Worm (Caenorhabditis elegans) whole organism, young adult: ENCODE measurements around the gene tax-6.

ENCODE experiments used
- B0261.1 ChIP-seq: sonication (generic microtip); optimal IDR thresholded peaks from 2 replicates; lab custom pipeline; 2016; ENCODE audit warnings: mild to moderate bottlenecking, missing genetic modification characterization, moderate library complexity, missing compliant biosample characterization
- C06A6.2 ChIP-seq: fragments of 200-800 bp; sonication (Bioruptor generic); conservative IDR thresholded peaks from 2 replicates; pipeline ENCODE4 v1.3.6; 2022; ENCODE audit warnings: missing genetic modification characterization, missing compliant biosample characterization
- C17E4.6 ChIP-seq: fragments of 200-800 bp; sonication (Bioruptor generic); IDR thresholded peaks from 2 replicates; pipeline ENCODE4 v1.3.6; 2022; ENCODE audit warnings: missing genetic modification reagents, missing genetic modification characterization, missing compliant biosample characterization
- F22D6.2 ChIP-seq: sonication (generic microtip); optimal IDR thresholded peaks from 2 replicates; lab custom pipeline; 2016; ENCODE audit warnings: mild to moderate bottlenecking, missing genetic modification characterization, missing compliant biosample characterization
- F37B4.10 ChIP-seq: fragments of 200-800 bp; sonication (Bioruptor generic); IDR thresholded peaks from 2 replicates; pipeline ENCODE4 v1.3.6; 2022; ENCODE audit warnings: missing genetic modification characterization, missing compliant biosample characterization
- F57C9.4 ChIP-seq: sonication (generic microtip); optimal IDR thresholded peaks from 2 replicates; lab custom pipeline; 2017; ENCODE audit warnings: mild to moderate bottlenecking, missing genetic modification characterization, missing compliant biosample characterization
- K12H6.12 ChIP-seq: fragments of 200-800 bp; sonication (Bioruptor generic); optimal IDR thresholded peaks from 2 replicates; lab custom pipeline; 2018; ENCODE audit warnings: mild to moderate bottlenecking, missing genetic modification characterization, missing compliant biosample characterization
- Y95B8A.8 ChIP-seq: fragments of 200-800 bp; sonication (Bioruptor generic); IDR thresholded peaks from 2 replicates; pipeline ENCODE4 v1.3.6; 2022; ENCODE audit warnings: missing genetic modification reagents, missing genetic modification characterization, missing compliant biosample characterization
- atf-7 ChIP-seq: sonication (generic microtip); optimal IDR thresholded peaks from 2 replicates; lab custom pipeline; 2017; ENCODE audit warnings: mild to moderate bottlenecking, missing genetic modification characterization, missing compliant biosample characterization
- attf-3 ChIP-seq: fragments of 200-800 bp; sonication (Bioruptor generic); conservative IDR thresholded peaks from 2 replicates; pipeline ENCODE4 v1.3.6; 2022; ENCODE audit warnings: missing genetic modification reagents, missing genetic modification characterization, missing compliant biosample characterization
- attf-5 ChIP-seq: fragments of 200-800 bp; sonication (Bioruptor generic); optimal IDR thresholded peaks from 2 replicates; lab custom pipeline; 2018; ENCODE audit warnings: mild to moderate bottlenecking, missing genetic modification characterization, missing compliant biosample characterization
- bed-2 ChIP-seq: fragments of 200-800 bp; sonication (Bioruptor generic); IDR thresholded peaks from 2 replicates; pipeline ENCODE4 v1.3.6; 2022; ENCODE audit warnings: missing genetic modification reagents, missing genetic modification characterization, missing compliant biosample characterization
- ceh-40 ChIP-seq: fragments of 200-800 bp; sonication (Bioruptor generic); IDR thresholded peaks from 2 replicates; pipeline ENCODE4 v1.3.6; 2022; ENCODE audit warnings: missing genetic modification characterization, missing compliant biosample characterization
- ceh-58 ChIP-seq: fragments of 200-800 bp; sonication (Bioruptor generic); IDR thresholded peaks from 2 replicates; pipeline ENCODE4 v1.3.6; 2022; ENCODE audit warnings: missing genetic modification characterization, missing compliant biosample characterization
- ceh-79 ChIP-seq: sonication (generic microtip); optimal IDR thresholded peaks from 2 replicates; lab custom pipeline; 2017; ENCODE audit warnings: mild to moderate bottlenecking, missing genetic modification characterization, missing compliant biosample characterization
- ceh-91 ChIP-seq: fragments of 200-800 bp; sonication (Bioruptor generic); IDR thresholded peaks from 2 replicates; pipeline ENCODE4 v1.3.6; 2022; ENCODE audit warnings: missing genetic modification reagents, missing genetic modification characterization, missing compliant biosample characterization
- dpl-1 ChIP-seq: fragments of 150-350 bp; optimal IDR thresholded peaks from 2 replicates; lab custom pipeline; 2014; ENCODE audit warnings: missing biosample characterization, missing genetic modification reagents, missing genetic modification characterization
- egl-18 ChIP-seq: fragments of 200-800 bp; sonication (Bioruptor generic); IDR thresholded peaks from 2 replicates; pipeline ENCODE4 v1.3.6; 2022; ENCODE audit warnings: missing genetic modification reagents, missing genetic modification characterization, missing compliant biosample characterization
- gei-17 ChIP-seq: fragments of 200-800 bp; sonication (Bioruptor generic); optimal IDR thresholded peaks from 2 replicates; lab custom pipeline; 2018; ENCODE audit warnings: mild to moderate bottlenecking, missing genetic modification characterization, missing compliant biosample characterization
- hlh-12 ChIP-seq: sonication (generic microtip); optimal IDR thresholded peaks from 2 replicates; lab custom pipeline; 2016; ENCODE audit warnings: missing genetic modification characterization, missing compliant biosample characterization
- hmg-20 ChIP-seq: fragments of 200-800 bp; sonication (Bioruptor generic); IDR thresholded peaks from 2 replicates; pipeline ENCODE4 v1.3.6; 2022; ENCODE audit warnings: missing genetic modification reagents, missing genetic modification characterization, missing compliant biosample characterization
- let-526 ChIP-seq: fragments of 200-800 bp; sonication (Bioruptor generic); IDR thresholded peaks from 2 replicates; pipeline ENCODE4 v1.3.6; 2022; ENCODE audit warnings: missing genetic modification reagents, missing genetic modification characterization, missing compliant biosample characterization
- lir-1 ChIP-seq: fragments of 200-800 bp; sonication (Bioruptor generic); conservative IDR thresholded peaks from 2 replicates; pipeline ENCODE4 v1.3.6; 2022; ENCODE audit warnings: missing genetic modification reagents, missing genetic modification characterization, missing compliant biosample characterization
- mel-28 ChIP-seq: sonication (generic microtip); optimal IDR thresholded peaks from 2 replicates; lab custom pipeline; 2016; ENCODE audit warnings: borderline replicate concordance, mild to moderate bottlenecking, missing genetic modification characterization, missing compliant biosample characterization
- nfya-1 ChIP-seq: sonication (generic microtip); optimal IDR thresholded peaks from 2 replicates; lab custom pipeline; 2017; ENCODE audit warnings: antibody characterized with exemption, missing compliant biosample characterization, missing genetic modification characterization, borderline replicate concordance; ENCODE audit not compliant: insufficient read depth
- nhr-80 ChIP-seq: sonication (generic microtip); optimal IDR thresholded peaks from 2 replicates; lab custom pipeline; 2016; ENCODE audit warnings: missing genetic modification characterization, missing compliant biosample characterization
- nhr-90 ChIP-seq: sonication (generic microtip); optimal IDR thresholded peaks from 2 replicates; lab custom pipeline; 2016; ENCODE audit warnings: missing genotype, mild to moderate bottlenecking, missing genetic modification characterization, missing compliant biosample characterization
- rec-8 ChIP-seq, 2 experiments: sonication (generic microtip); optimal IDR thresholded peaks; 2 replicates each; lab custom pipeline; 2016; ENCODE audit warnings: mild to moderate bottlenecking in 2 of 2, missing genetic modification characterization in 2 of 2, missing genetic modification reagents in 2 of 2, missing genotype in 2 of 2, missing biosample characterization in 1 of 2, missing compliant biosample characterization in 1 of 2, moderate library complexity in 1 of 2
- sea-2 ChIP-seq: fragments of 200-800 bp; sonication (Bioruptor generic); IDR thresholded peaks from 2 replicates; pipeline ENCODE4 v1.3.6; 2022; ENCODE audit warnings: missing genetic modification characterization, missing compliant biosample characterization
- tbp1 ChIP-seq: fragments of 200-800 bp; sonication (Bioruptor generic); optimal IDR thresholded peaks from 2 replicates; lab custom pipeline; 2018; ENCODE audit warnings: mild to moderate bottlenecking, missing genetic modification characterization, missing compliant biosample characterization
- xnd-1 ChIP-seq: sonication (generic microtip); optimal IDR thresholded peaks from 2 replicates; lab custom pipeline; 2016; ENCODE audit warnings: missing genotype, missing genetic modification reagents, missing genetic modification characterization, missing compliant biosample characterization

The tax-6 gene

DNA sequence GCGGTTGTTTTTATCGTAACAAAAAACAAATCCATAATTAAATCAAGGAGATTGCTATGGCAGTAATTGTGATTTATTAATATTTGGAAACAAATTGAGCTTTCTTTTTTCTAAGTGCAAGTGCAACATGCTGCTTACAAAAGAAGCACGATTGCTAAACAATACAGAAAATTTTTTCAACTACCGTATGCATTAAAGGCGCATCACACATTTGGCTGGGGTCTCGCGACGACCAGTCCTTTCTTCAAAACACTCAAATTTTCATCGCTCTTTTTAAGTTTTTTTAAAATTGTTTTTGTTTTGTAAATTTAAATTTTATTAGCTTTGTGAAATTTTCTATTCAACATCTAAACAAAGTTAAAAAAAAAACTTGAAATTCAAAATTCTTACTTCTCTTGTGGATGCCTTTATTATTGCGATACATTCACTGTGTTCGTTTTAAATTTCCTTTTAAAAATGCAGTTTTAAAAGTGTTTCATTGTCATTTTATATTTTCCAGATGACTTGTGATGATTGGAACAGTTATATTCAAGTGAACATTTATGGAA, 45.3 kb upstream of the tax-6 start, which contains the start of gene zim-1 (continued):
- TF ChIP-seq K12H6.12 (tag; lab: Kevin White, UChicago) (no peak), gei-17 (GFP tag; lab: Kevin White, UChicago) (no peak), attf-5 (GFP tag; lab: Kevin White, UChicago) (no peak)

DNA sequence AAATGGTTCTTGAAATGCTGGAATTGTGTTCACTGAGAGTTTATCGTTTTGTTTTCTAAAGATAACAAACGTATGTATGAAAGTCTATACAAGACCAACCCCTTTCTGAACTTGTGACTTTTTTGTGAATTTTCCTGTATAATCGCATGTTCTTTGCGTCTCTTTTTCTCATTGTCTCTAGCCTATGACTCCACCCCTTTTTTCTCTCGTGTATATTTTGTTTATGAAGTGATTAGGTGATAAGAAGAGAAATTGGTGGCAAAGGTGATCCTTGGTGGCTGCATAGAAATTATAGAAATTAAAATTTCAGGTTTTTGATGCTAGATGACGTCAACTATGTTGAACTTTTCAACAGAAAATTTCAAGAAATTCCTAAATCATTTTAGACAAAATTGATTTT, 43.6 kb upstream of the tax-6 start, which contains the start of gene T07G12.5:
Gene T07G12.5, minus strand, starts transcription at position 101 of the 400 bp plus-strand sequence.
- TF ChIP-seq ceh-58 (GFP tag; lab: Robert Waterston, UW) (no peak), xnd-1 (no peak), nhr-90 (tag; lab: Kevin White, UChicago) (no peak), mel-28 (tag; lab: Kevin White, UChicago) (no peak), tbp1 (GFP tag; lab: Kevin White, UChicago) (no peak), F57C9.4 (tag; lab: Kevin White, UChicago) (no peak), hlh-12 (tag; lab: Kevin White, UChicago) (no peak)

DNA sequence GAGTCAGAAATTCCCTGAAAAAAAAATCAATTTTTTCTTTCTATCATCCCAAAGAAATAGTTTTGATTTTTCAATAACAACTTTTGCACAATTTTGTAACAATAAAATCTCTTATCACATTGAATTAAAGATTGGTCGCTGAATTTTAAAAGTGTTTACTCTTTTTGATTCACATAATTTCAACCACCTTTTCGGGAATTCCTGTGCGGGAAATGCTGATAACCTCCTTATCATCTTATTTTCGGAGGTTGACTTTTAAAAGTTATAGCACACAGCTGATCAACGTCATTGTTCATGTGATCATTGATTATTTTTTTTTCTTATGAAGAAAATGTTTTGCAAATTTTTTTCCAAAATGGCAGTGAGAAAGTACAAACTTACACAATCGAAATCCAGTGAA, 42.0 kb upstream of the tax-6 start:
- no peak for TF ChIP-seq lir-1 (GFP tag; lab: Robert Waterston, UW)
- peak; percentile 51 for TF ChIP-seq nhr-80

DNA sequence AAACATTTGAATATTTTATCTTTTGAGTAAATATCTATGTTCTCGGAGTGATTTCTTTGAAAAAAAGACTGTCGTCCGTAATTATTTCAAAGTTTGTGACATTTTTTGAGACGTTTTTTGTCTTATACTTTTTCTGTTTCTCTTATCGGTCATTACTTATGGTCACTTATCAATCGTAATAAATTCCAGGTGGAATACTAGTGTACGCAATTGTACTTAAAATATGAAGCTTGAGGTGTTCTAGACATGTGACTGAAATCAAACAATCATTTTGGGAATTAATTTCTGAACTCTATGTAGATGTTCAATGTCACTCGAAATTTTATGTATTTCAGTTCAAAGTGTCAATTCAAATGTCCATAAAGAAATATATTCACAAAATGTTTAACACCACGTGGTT, 40.9 kb upstream of the tax-6 start:
- TF ChIP-seq attf-3 (no peak), Y95B8A.8 (no peak), nhr-80 (peak; percentile 50)

DNA sequence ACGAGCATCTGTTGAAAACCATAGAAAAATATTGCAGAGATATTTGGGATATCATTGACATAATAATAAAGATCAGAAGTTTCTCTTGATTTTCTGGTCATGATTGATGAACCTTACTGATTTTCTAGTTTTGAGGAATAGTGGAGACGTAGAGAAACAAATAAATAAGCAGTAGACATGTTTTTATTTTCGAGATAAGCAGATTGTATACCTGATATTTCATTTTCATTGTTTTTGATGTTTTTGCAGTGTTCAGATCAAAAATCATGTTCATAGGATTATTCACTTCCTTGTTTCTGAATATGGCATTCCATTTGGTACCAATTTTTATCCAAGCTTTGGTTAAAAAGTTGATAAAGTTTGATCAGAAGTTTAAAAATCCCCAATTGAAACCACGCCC, 37.2 kb upstream of the tax-6 start, which contains the start of gene T07G12.4:
Gene T07G12.4, minus strand, starts transcription at position 101 of the 400 bp plus-strand sequence.
- no peak for TF ChIP-seq F37B4.10 (GFP tag; lab: Robert Waterston, UW)
- TF ChIP-seq rec-8 (tag; optimal IDR thresholded peaks at IDR 0.05; lab: Kevin White, UChicago): no peak
- no peak for TF ChIP-seq sea-2 (GFP tag; lab: Robert Waterston, UW)
- no peak for TF ChIP-seq F22D6.2 (tag; lab: Kevin White, UChicago)
- TF ChIP-seq ceh-40 (GFP tag; lab: Robert Waterston, UW): no peak
- TF ChIP-seq hmg-20 (GFP tag; lab: Robert Waterston, UW): no peak
- TF ChIP-seq ceh-79 (tag; lab: Kevin White, UChicago): no peak
- no peak for TF ChIP-seq C17E4.6 (GFP tag; lab: Robert Waterston, UW)
- no peak for TF ChIP-seq nhr-90 (tag; lab: Kevin White, UChicago)
- TF ChIP-seq atf-7 (tag; lab: Kevin White, UChicago): no peak
- no peak for TF ChIP-seq attf-3
- no peak for TF ChIP-seq ceh-91 (GFP tag; lab: Robert Waterston, UW)
- TF ChIP-seq dpl-1: no peak
- no peak for TF ChIP-seq let-526 (GFP tag; lab: Robert Waterston, UW)
- TF ChIP-seq bed-2 (GFP tag; lab: Robert Waterston, UW): no peak

DNA sequence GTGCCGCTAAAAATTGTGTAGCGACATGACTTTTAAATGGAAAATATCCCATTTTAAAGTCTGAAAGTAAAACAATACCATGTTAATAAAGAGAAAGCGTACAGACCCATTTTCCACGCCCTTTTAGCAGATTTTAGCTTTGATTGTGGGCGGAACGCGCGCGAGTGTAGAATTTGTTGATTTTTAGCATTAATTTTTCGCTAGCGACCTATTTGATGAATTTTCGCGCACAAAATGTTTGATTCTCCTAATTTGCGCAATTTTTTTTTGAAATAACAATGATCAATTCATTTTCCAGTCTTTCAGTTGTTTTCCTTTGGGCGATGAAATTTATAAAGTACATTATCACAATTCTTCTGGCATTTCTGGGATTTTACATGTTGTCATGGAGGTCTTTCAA, 32.2 kb upstream of the tax-6 start, which contains the start of gene T07G12.3:
Gene T07G12.3, plus strand, starts transcription at position 301 of the 400 bp plus-strand sequence.
- no peak for TF ChIP-seq hlh-12 (tag; lab: Kevin White, UChicago)
- no peak for TF ChIP-seq C06A6.2
- no peak for TF ChIP-seq egl-18 (GFP tag; lab: Robert Waterston, UW)
- TF ChIP-seq nfya-1 (tag; lab: Kevin White, UChicago): no peak
- no peak for TF ChIP-seq B0261.1 (tag; lab: Kevin White, UChicago)
- no peak for TF ChIP-seq sea-2 (GFP tag; lab: Robert Waterston, UW)
